Worm (Caenorhabditis elegans): Measurements from ENCODE around the gene gpb-1.

- TF ChIP-seq tra-4 (tag; optimal IDR thresholded peaks at IDR 0.05) (no peak), ama-1 (optimal IDR thresholded peaks at IDR 0.05) (no peak)
These were observed 19.8 kb downstream of the gpb-1 start, which contains the start of gene alh-8 for ce11 chrII:11728545-11729105.

Measured in whole organism, early embryonic.